Fruit fly (Drosophila melanogaster): Measurements from ENCODE around the gene AIF.

Gene AIF

dm6 chr2L:2165864-2166263 is 14.3 kb downstream of the AIF start (continued):
- TF ChIP-seq nau (GFP tag; optimal IDR thresholded peaks at IDR 0.05) (no peak), CG10959 (GFP tag; IDR thresholded peaks at IDR 0.05) (no peak), CG2129 (GFP tag; IDR thresholded peaks at IDR 0.05; ENCODE audit: partially characterized antibody) (no peak), toy (GFP tag; IDR thresholded peaks at IDR 0.05) (no peak), tll (GFP tag; optimal IDR thresholded peaks at IDR 0.05) (no peak), CG16815 (GFP tag; optimal IDR thresholded peaks at IDR 0.05) (no peak), CTCF (GFP tag; optimal IDR thresholded peaks at IDR 0.05) (no peak), MESR4 (GFP tag; optimal IDR thresholded peaks at IDR 0.05) (no peak), danr (GFP tag; IDR thresholded peaks at IDR 0.05) (no peak), CG43689 (GFP tag; IDR thresholded peaks at IDR 0.05) (no peak), wor (GFP tag; IDR thresholded peaks at IDR 0.05) (no peak), zen2 (GFP tag; IDR thresholded peaks at IDR 0.05; ENCODE audit: partially characterized antibody) (no peak), rib (GFP tag; IDR thresholded peaks at IDR 0.05) (0 out of 2 replicates have a peak, but pooled peaks have one; percentile 61), CG6791 (GFP tag; IDR thresholded peaks at IDR 0.05; ENCODE audit: partially characterized antibody) (no peak), Sox100B (GFP tag; optimal IDR thresholded peaks at IDR 0.05) (no peak), CG14965 (GFP tag; optimal IDR thresholded peaks at IDR 0.05; ENCODE audit: borderline replicate concordance) (no peak), pros (GFP tag; optimal IDR thresholded peaks at IDR 0.05) (no peak), CG11247 (GFP tag; IDR thresholded peaks at IDR 0.05) (no peak), ab (GFP tag; optimal IDR thresholded peaks at IDR 0.05) (no peak), Antp (GFP tag; optimal IDR thresholded peaks at IDR 0.05) (no peak), fd3F (GFP tag; optimal IDR thresholded peaks at IDR 0.05) (no peak), Taf1 (GFP tag; IDR thresholded peaks at IDR 0.05) (no peak), ap (GFP tag; IDR thresholded peaks at IDR 0.05) (no peak), Spps (tag; optimal IDR thresholded peaks at IDR 0.05) (no peak), ham (GFP tag; IDR thresholded peaks at IDR 0.05) (no peak), ci (GFP tag; IDR thresholded peaks at IDR 0.05) (no peak), Ets65A (GFP tag) (no peak), schlank (tag; optimal IDR thresholded peaks at IDR 0.05) (no peak), unpg (GFP tag; optimal IDR thresholded peaks at IDR 0.05) (no peak), lbe (GFP tag; optimal IDR thresholded peaks at IDR 0.05) (no peak), CG4730 (GFP tag; IDR thresholded peaks at IDR 0.05) (no peak), slp2 (GFP tag; optimal IDR thresholded peaks at IDR 0.05) (no peak), Nf-YC (tag; optimal IDR thresholded peaks at IDR 0.05) (peak; percentile 21), CG7987 (GFP tag; optimal IDR thresholded peaks at IDR 0.05) (peak; percentile 39), sna (GFP tag; IDR thresholded peaks at IDR 0.05; ENCODE audit: partially characterized antibody) (no peak), CG12769 (tag; optimal IDR thresholded peaks at IDR 0.05) (peak; percentile 79), gcm (GFP tag; optimal IDR thresholded peaks at IDR 0.05) (no peak), trh (GFP tag; optimal IDR thresholded peaks at IDR 0.05) (no peak), HmgD (GFP tag; optimal IDR thresholded peaks at IDR 0.05) (no peak), Chrac-16 (GFP tag; optimal IDR thresholded peaks at IDR 0.05) (no peak), vnd (GFP tag; IDR thresholded peaks at IDR 0.05; ENCODE audit: partially characterized antibody) (no peak), gce (GFP tag; IDR thresholded peaks at IDR 0.05) (no peak), ftz-f1 (GFP tag; optimal IDR thresholded peaks at IDR 0.05) (peak; percentile 7), CG10654 (GFP tag; optimal IDR thresholded peaks at IDR 0.05) (no peak), Hsf (GFP tag; optimal IDR thresholded peaks at IDR 0.05) (no peak), Sry-δ (GFP tag; optimal IDR thresholded peaks at IDR 0.05) (no peak), CG4820 (GFP tag; optimal IDR thresholded peaks at IDR 0.05) (no peak), CG8290 (GFP tag; optimal IDR thresholded peaks at IDR 0.05) (no peak), CG8290 (tag; optimal IDR thresholded peaks at IDR 0.05) (peak in 1 of 2 experiments; percentile 9), CG8359 (GFP tag; optimal IDR thresholded peaks at IDR 0.05; ENCODE audit: borderline replicate concordance) (no peak), CG18262 (tag; optimal IDR thresholded peaks at IDR 0.05) (no peak), YL-1 (GFP tag; optimal IDR thresholded peaks at IDR 0.05) (no peak), CG6175 (GFP tag; IDR thresholded peaks at IDR 0.05) (no peak)
